Fruit fly (Drosophila melanogaster) whole organism, embryonic: ENCODE results near the gene CG31189.
A peak's percentile ranks its signal among the peaks of the same experiment; 100 is the strongest.

Source experiments
- Abd-B ChIP-seq: fragments of 200-800 bp; sonication (Bioruptor generic); optimal IDR thresholded peaks from 2 replicates; lab custom pipeline; 2018; ENCODE audit warnings: missing biosample characterization, mild to moderate bottlenecking, missing genetic modification characterization, moderate library complexity
- CG12942 ChIP-seq: fragments of 200-800 bp; sonication (Bioruptor generic); optimal IDR thresholded peaks from 3 replicates; lab custom pipeline; 2016; ENCODE audit warnings: missing biosample characterization, missing genetic modification characterization
- CG14014 ChIP-seq: fragments of 200-800 bp; sonication (Bioruptor generic); IDR thresholded peaks from 2 replicates; pipeline ENCODE4 v1.3.6; 2022; ENCODE audit warnings: missing biosample characterization, missing genetic modification characterization
- CG15269 ChIP-seq: fragments of 200-800 bp; sonication (Bioruptor generic); optimal IDR thresholded peaks from 2 replicates; lab custom pipeline; 2018; ENCODE audit warnings: missing biosample characterization, mild to moderate bottlenecking, missing genetic modification characterization, moderate library complexity
- CG6683 ChIP-seq: fragments of 200-800 bp; sonication (Bioruptor generic); optimal IDR thresholded peaks from 2 replicates; lab custom pipeline; 2017; ENCODE audit warnings: missing biosample characterization, mild to moderate bottlenecking, missing genetic modification characterization, missing genetic modification reagents
- HHEX ChIP-seq: fragments of 200-800 bp; sonication (Bioruptor generic); optimal IDR thresholded peaks from 3 replicates; lab custom pipeline; 2017; ENCODE audit warnings: missing biosample characterization, mild to moderate bottlenecking, missing genetic modification characterization, missing genetic modification reagents
- HLH3B ChIP-seq: fragments of 200-800 bp; sonication (Bioruptor generic); IDR thresholded peaks from 2 replicates; pipeline ENCODE4 v1.3.6; 2022; ENCODE audit warnings: missing biosample characterization, missing genetic modification characterization
- crp ChIP-seq, 2 experiments: fragments of 200-800 bp; sonication (Bioruptor generic); optimal IDR thresholded peaks; 2 replicates in 1 of 2; 3 replicates in 1 of 2; lab custom pipeline; 2017; ENCODE audit warnings: missing biosample characterization in 2 of 2, missing genetic modification characterization in 2 of 2, mild to moderate bottlenecking in 1 of 2, moderate library complexity in 1 of 2
- esg ChIP-seq: fragments of 200-800 bp; sonication (Bioruptor generic); conservative IDR thresholded peaks from 2 replicates; pipeline ENCODE4 v1.3.6; 2022; ENCODE audit warnings: missing biosample characterization, missing genetic modification characterization
- lab ChIP-seq: fragments of 200-800 bp; sonication (Bioruptor generic); optimal IDR thresholded peaks from 3 replicates; lab custom pipeline; 2017; ENCODE audit warnings: missing biosample characterization, missing genetic modification characterization, mild to moderate bottlenecking, moderate library complexity, missing genetic modification reagents
- sug ChIP-seq: fragments of 200-800 bp; optimal IDR thresholded peaks from 2 replicates; lab custom pipeline; 2019; ENCODE audit warnings: missing biosample characterization, mild to moderate bottlenecking, missing genetic modification characterization, moderate library complexity

DNA sequence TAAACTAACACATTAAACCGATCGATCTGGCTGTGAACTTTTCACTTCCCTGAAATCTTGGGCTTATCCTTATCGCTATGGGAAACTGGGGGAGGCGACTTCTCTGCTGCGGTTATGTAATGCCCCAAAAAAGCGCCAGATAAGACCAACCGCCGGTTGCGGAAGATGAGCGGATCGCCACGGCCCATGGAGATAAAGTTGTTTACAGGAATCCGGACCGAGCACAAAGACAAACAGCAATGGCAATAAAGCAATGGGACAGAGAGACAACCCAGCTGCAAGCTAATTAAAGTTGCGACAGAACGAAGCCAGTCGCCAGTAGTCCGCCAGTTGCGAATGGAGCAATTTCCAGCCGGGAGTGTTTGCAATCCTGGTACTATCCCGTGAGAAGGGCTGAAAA, 30.0 kb downstream of the CG31189 start, which contains the start of gene CG5697:
- no peak for TF ChIP-seq Abd-B (GFP tag; lab: Kevin White, UChicago)
- no peak for TF ChIP-seq CG12942 (GFP tag; lab: Kevin White, UChicago)
- TF ChIP-seq lab (GFP tag; lab: Kevin White, UChicago): peak; percentile 41
- no peak for TF ChIP-seq HLH3B
- no peak for TF ChIP-seq crp (GFP tag; optimal IDR thresholded peaks at IDR 0.05; lab: Kevin White, UChicago)
- TF ChIP-seq CG15269 (tag; lab: Kevin White, UChicago): no peak
- TF ChIP-seq CG6683: no peak
- no peak for TF ChIP-seq esg (GFP tag; lab: Robert Waterston, UW)
- TF ChIP-seq CG14014 (GFP tag; lab: Robert Waterston, UW): peak; percentile 52; the same call in 1 of the 2 replicates
- no peak for TF ChIP-seq sug (tag; lab: Kevin White, UChicago)
- TF ChIP-seq HHEX: no peak
